Fruit fly (Drosophila melanogaster) Kc167 (cell line): ENCODE results near the gene LPCAT.

Experiments used
- h ChIP-seq: fragments of >200 bp; optimal IDR thresholded peaks from 3 replicates; lab custom pipeline; 2018; ENCODE audit warnings: missing external identifiers
- ttk ChIP-seq: sonication (Bioruptor generic); optimal IDR thresholded peaks from 2 replicates; lab custom pipeline; 2017; ENCODE audit warnings: missing external identifiers

- no peak for TF ChIP-seq h (lab: Kevin White, UChicago)
- TF ChIP-seq ttk (lab: Kevin White, UChicago), result no peak
Observed at dm6 chrX:9553545-9554320, 26.1 kb downstream of the LPCAT start.
